Worm (Caenorhabditis elegans) whole organism, L1 larva: ENCODE results near the gene oac-30.

ENCODE experiments used
- C04F5.9 ChIP-seq: sonication (generic microtip); optimal IDR thresholded peaks from 2 replicates; lab custom pipeline; 2016; ENCODE audit warnings: missing genetic modification characterization, missing compliant biosample characterization
- C16A3.4 ChIP-seq: fragments of 150-350 bp; optimal IDR thresholded peaks from 2 replicates; lab custom pipeline; 2014; ENCODE audit warnings: missing biosample characterization, missing genetic modification characterization
- C34B4.2 ChIP-seq: sonication (generic microtip); optimal IDR thresholded peaks from 2 replicates; lab custom pipeline; 2017; ENCODE audit warnings: mild to moderate bottlenecking, missing genetic modification characterization, missing compliant biosample characterization
- F16B12.6 ChIP-seq: fragments of 150-350 bp; optimal IDR thresholded peaks from 2 replicates; lab custom pipeline; 2014; ENCODE audit warnings: missing biosample characterization, missing genetic modification characterization
- Y116A8C.19 ChIP-seq: sonication (generic microtip); optimal IDR thresholded peaks from 2 replicates; lab custom pipeline; 2016; ENCODE audit warnings: missing compliant biosample characterization, missing genetic modification characterization, borderline replicate concordance
- aha-1 ChIP-seq: fragments of 150-350 bp; optimal IDR thresholded peaks from 2 replicates; lab custom pipeline; 2014; ENCODE audit warnings: missing biosample characterization, missing genetic modification characterization
- alr-1 ChIP-seq: fragments of 200-800 bp; sonication (Bioruptor generic); optimal IDR thresholded peaks from 2 replicates; lab custom pipeline; 2018; ENCODE audit warnings: borderline replicate concordance, mild to moderate bottlenecking, missing genetic modification characterization, missing compliant biosample characterization
- aly-2 ChIP-seq: fragments of 150-350 bp; optimal IDR thresholded peaks from 2 replicates; lab custom pipeline; 2014; ENCODE audit warnings: missing biosample characterization, missing genetic modification characterization
- ama-1 ChIP-seq: fragments of 150-350 bp; optimal IDR thresholded peaks from 2 replicates; lab custom pipeline; 2014
- blmp-1 ChIP-seq: fragments of 150-350 bp; optimal IDR thresholded peaks from 2 replicates; lab custom pipeline; 2014; ENCODE audit warnings: missing biosample characterization, missing genetic modification characterization
- ces-1 ChIP-seq: fragments of 150-350 bp; optimal IDR thresholded peaks from 2 replicates; lab custom pipeline; 2014; ENCODE audit warnings: missing biosample characterization, missing genetic modification reagents, missing genetic modification characterization
- dpl-1 ChIP-seq, 3 experiments: fragments of 150-350 bp in 2 of 3; sonication (generic microtip) in 1 of 3; optimal IDR thresholded peaks; 2 replicates each; lab custom pipeline; 2014 to 2017; ENCODE audit warnings: missing biosample characterization in 3 of 3, missing genetic modification characterization in 3 of 3, missing genetic modification reagents in 3 of 3
- efl-1 ChIP-seq, 4 experiments: fragments of 150-350 bp; optimal IDR thresholded peaks in 3 of 4; peaks in 1 of 4; 1 replicate in 1 of 4; 2 replicates in 3 of 4; lab custom pipeline; 2014; ENCODE audit warnings: missing biosample characterization in 2 of 4, missing genetic modification characterization in 2 of 4, missing genetic modification reagents in 2 of 4
- egl-13 ChIP-seq: sonication (generic microtip); optimal IDR thresholded peaks from 2 replicates; lab custom pipeline; 2016; ENCODE audit warnings: missing genotype, missing genetic modification reagents, missing genetic modification characterization, missing compliant biosample characterization
- egl-27 ChIP-seq, 2 experiments: fragments of 150-350 bp in 1 of 2; sonication (generic microtip); optimal IDR thresholded peaks; 3 replicates each; lab custom pipeline; 2017 to 2018; ENCODE audit warnings: missing biosample characterization in 2 of 2, missing genetic modification characterization in 2 of 2, missing genetic modification reagents in 2 of 2
- elt-3 ChIP-seq, 6 experiments: fragments of 150-350 bp in 1 of 6; sonication (generic microtip); optimal IDR thresholded peaks; 2 replicates each; lab custom pipeline; 2017 to 2018; ENCODE audit warnings: missing biosample characterization in 6 of 6, missing genetic modification characterization in 6 of 6, inconsistent platforms in 1 of 6
- fkh-10 ChIP-seq: sonication (generic microtip); optimal IDR thresholded peaks from 2 replicates; lab custom pipeline; 2017; ENCODE audit warnings: missing biosample characterization, missing genetic modification reagents, missing genetic modification characterization
- fos-1 ChIP-seq: fragments of 150-350 bp; optimal IDR thresholded peaks from 2 replicates; lab custom pipeline; 2014; ENCODE audit warnings: missing biosample characterization, missing genetic modification characterization
- grh-1 ChIP-seq: fragments of 200-800 bp; sonication (Bioruptor generic); IDR thresholded peaks from 2 replicates; pipeline ENCODE4 v1.3.6; 2022; ENCODE audit warnings: missing genetic modification reagents, missing genetic modification characterization, missing compliant biosample characterization
- hlh-17 ChIP-seq: fragments of 200-800 bp; sonication (Bioruptor generic); optimal IDR thresholded peaks from 2 replicates; lab custom pipeline; 2018; ENCODE audit warnings: missing genetic modification characterization, mild to moderate bottlenecking, missing compliant biosample characterization, moderate library complexity, borderline replicate concordance
- hlh-4 ChIP-seq: sonication (generic microtip); optimal IDR thresholded peaks from 2 replicates; lab custom pipeline; 2016; ENCODE audit warnings: mild to moderate bottlenecking, missing genetic modification characterization, missing compliant biosample characterization
- isw-1 ChIP-seq: fragments of 200-800 bp; sonication (Bioruptor generic); IDR thresholded peaks from 2 replicates; pipeline ENCODE4 v1.3.6; 2022; ENCODE audit warnings: missing genetic modification characterization, missing compliant biosample characterization
- lin-13 ChIP-seq: fragments of 150-350 bp; optimal IDR thresholded peaks from 2 replicates; lab custom pipeline; 2014; ENCODE audit warnings: missing biosample characterization, missing genetic modification reagents, missing genetic modification characterization
- lin-14 ChIP-seq: fragments of 200-800 bp; sonication (Bioruptor generic); optimal IDR thresholded peaks from 2 replicates; lab custom pipeline; 2018; ENCODE audit warnings: mild to moderate bottlenecking, missing genetic modification characterization, moderate library complexity, missing compliant biosample characterization
- lin-35 ChIP-seq, 2 experiments: fragments of 150-350 bp; optimal IDR thresholded peaks; 2 replicates each; lab custom pipeline; 2014; ENCODE audit warnings: missing biosample characterization in 2 of 2, missing genetic modification characterization in 2 of 2, missing genetic modification reagents in 2 of 2
- mep-1 ChIP-seq: fragments of 150-350 bp; optimal IDR thresholded peaks from 2 replicates; lab custom pipeline; 2014; ENCODE audit warnings: missing biosample characterization, missing genetic modification characterization
- nhr-11 ChIP-seq: fragments of 150-350 bp; optimal IDR thresholded peaks from 2 replicates; lab custom pipeline; 2014; ENCODE audit warnings: missing biosample characterization, missing genetic modification characterization
- nhr-12 ChIP-seq: sonication (generic microtip); optimal IDR thresholded peaks from 2 replicates; lab custom pipeline; 2017; ENCODE audit warnings: missing biosample characterization, missing genetic modification characterization
- nhr-19 ChIP-seq: fragments of 200-800 bp; sonication (Bioruptor generic); conservative IDR thresholded peaks from 2 replicates; pipeline ENCODE4 v1.3.6; 2022; ENCODE audit warnings: missing genetic modification characterization, missing compliant biosample characterization
- nhr-20 ChIP-seq: sonication (generic microtip); optimal IDR thresholded peaks from 2 replicates; lab custom pipeline; 2016; ENCODE audit warnings: mild to moderate bottlenecking, missing genetic modification characterization, missing compliant biosample characterization
- nhr-237 ChIP-seq: fragments of 150-350 bp; optimal IDR thresholded peaks from 2 replicates; lab custom pipeline; 2014; ENCODE audit warnings: missing biosample characterization, missing genetic modification characterization
- nhr-28 ChIP-seq: fragments of 150-350 bp; optimal IDR thresholded peaks from 2 replicates; lab custom pipeline; 2014; ENCODE audit warnings: missing biosample characterization, missing genetic modification characterization
- nhr-47 ChIP-seq: sonication (generic microtip); optimal IDR thresholded peaks from 2 replicates; lab custom pipeline; 2016; ENCODE audit warnings: mild to moderate bottlenecking, missing genetic modification characterization, moderate library complexity, missing compliant biosample characterization
- nhr-71 ChIP-seq: sonication (generic microtip); optimal IDR thresholded peaks from 2 replicates; lab custom pipeline; 2016; ENCODE audit warnings: mild to moderate bottlenecking, missing genetic modification characterization, moderate library complexity, missing compliant biosample characterization
- nhr-84 ChIP-seq: sonication (generic microtip); optimal IDR thresholded peaks from 2 replicates; lab custom pipeline; 2017; ENCODE audit warnings: missing biosample characterization, missing genetic modification characterization
- nhr-85 ChIP-seq: sonication (generic microtip); peaks from one replicate; lab custom pipeline; 2016; ENCODE audit warnings: missing genetic modification characterization, inconsistent platforms, missing compliant biosample characterization
- nhr-90 ChIP-seq: sonication (generic microtip); optimal IDR thresholded peaks from 2 replicates; lab custom pipeline; 2016; ENCODE audit warnings: mild to moderate bottlenecking, missing genetic modification characterization, missing compliant biosample characterization; ENCODE audit not compliant: poor library complexity
- rnt-1 ChIP-seq: sonication (generic microtip); optimal IDR thresholded peaks from 2 replicates; lab custom pipeline; 2016; ENCODE audit warnings: mild to moderate bottlenecking, missing genetic modification characterization, moderate library complexity, missing compliant biosample characterization
- snu-23 ChIP-seq: sonication (generic microtip); optimal IDR thresholded peaks from 2 replicates; lab custom pipeline; 2016; ENCODE audit warnings: missing genetic modification characterization, missing compliant biosample characterization
- sox-4 ChIP-seq: sonication (generic microtip); optimal IDR thresholded peaks from 2 replicates; lab custom pipeline; 2016; ENCODE audit warnings: missing genetic modification characterization, missing compliant biosample characterization
- tbx-2 ChIP-seq: sonication (generic microtip); optimal IDR thresholded peaks from 2 replicates; lab custom pipeline; 2016; ENCODE audit warnings: missing genetic modification characterization, missing compliant biosample characterization
- tlp-1 ChIP-seq: fragments of 150-350 bp; optimal IDR thresholded peaks from 2 replicates; lab custom pipeline; 2014; ENCODE audit warnings: missing biosample characterization, missing genetic modification characterization
- unc-130 ChIP-seq: fragments of 150-350 bp; optimal IDR thresholded peaks from 2 replicates; lab custom pipeline; 2017; ENCODE audit warnings: missing biosample characterization, missing genetic modification characterization, inconsistent platforms
- unc-30 ChIP-seq: sonication (generic microtip); optimal IDR thresholded peaks from 2 replicates; lab custom pipeline; 2017; ENCODE audit warnings: missing biosample characterization, missing genetic modification characterization
- vab-15 ChIP-seq: sonication (generic microtip); optimal IDR thresholded peaks from 2 replicates; lab custom pipeline; 2017; ENCODE audit warnings: missing genotype, mild to moderate bottlenecking, missing genetic modification characterization, missing compliant biosample characterization
- ztf-11 ChIP-seq, 2 experiments: sonication (generic microtip); optimal IDR thresholded peaks; 2 replicates each; lab custom pipeline; 2016 to 2017; ENCODE audit warnings: missing genetic modification characterization in 2 of 2, missing biosample characterization in 1 of 2, missing compliant biosample characterization in 1 of 2
- ztf-4 ChIP-seq: fragments of 150-350 bp; optimal IDR thresholded peaks from 2 replicates; lab custom pipeline; 2014; ENCODE audit warnings: missing biosample characterization, missing genetic modification characterization

oac-30 gene

DNA sequence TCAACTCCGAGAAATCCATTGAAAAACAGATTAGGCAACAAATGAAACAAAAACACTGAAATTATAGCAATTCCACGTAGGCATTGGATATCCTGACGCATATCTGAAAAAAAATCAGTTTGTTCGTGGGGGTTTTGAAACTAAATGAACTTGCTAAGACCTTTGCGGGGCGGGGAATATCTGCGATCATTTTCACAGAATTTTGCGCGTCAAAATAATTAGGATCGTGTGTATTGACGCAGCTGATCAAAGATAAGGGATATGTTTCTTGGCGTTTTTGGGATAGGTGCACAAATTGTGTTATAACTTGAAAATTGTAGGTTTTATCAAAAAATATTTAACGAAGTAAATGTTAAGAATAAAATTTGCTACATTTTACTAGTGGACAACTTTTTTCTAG lies at the start of gene oac-30:
oac-30 (minus strand) TSS at position 101 of the 400 bp plus-strand sequence.
- no peak for TF ChIP-seq efl-1 (optimal IDR thresholded peaks at IDR 0.05; lab: Kevin White, UChicago)
- TF ChIP-seq efl-1 (GFP tag; optimal IDR thresholded peaks at IDR 0.05 in 1 of 2; lab: Kevin White, UChicago) = no peak
- no peak for TF ChIP-seq lin-35 (GFP tag; optimal IDR thresholded peaks at IDR 0.05; lab: Kevin White, UChicago)
- TF ChIP-seq C34B4.2 (tag; lab: Kevin White, UChicago) = no peak
- no peak for TF ChIP-seq ces-1 (GFP tag; lab: Kevin White, UChicago)
- no peak for TF ChIP-seq sox-4 (tag; lab: Kevin White, UChicago)
- TF ChIP-seq egl-27 (tag; optimal IDR thresholded peaks at IDR 0.05; lab: Kevin White, UChicago) = no peak
- no peak for TF ChIP-seq mep-1 (tag; lab: Kevin White, UChicago)
- TF ChIP-seq rnt-1 = no peak
- TF ChIP-seq unc-130 = no peak
- TF ChIP-seq nhr-85 (tag; lab: Kevin White, UChicago) = no peak
- no peak for TF ChIP-seq C04F5.9 (tag; lab: Kevin White, UChicago)
- no peak for TF ChIP-seq isw-1 (GFP tag; lab: Robert Waterston, UW)
- no peak for TF ChIP-seq hlh-4 (tag; lab: Kevin White, UChicago)

- TF ChIP-seq efl-1 (optimal IDR thresholded peaks at IDR 0.05; lab: Kevin White, UChicago) = no peak
- TF ChIP-seq efl-1 (GFP tag; optimal IDR thresholded peaks at IDR 0.05 in 1 of 2; lab: Kevin White, UChicago) = peak in 1 of 2 experiments; percentile 30
- no peak for TF ChIP-seq lin-13 (GFP tag; lab: Kevin White, UChicago)
- TF ChIP-seq lin-14 (GFP tag; lab: Kevin White, UChicago) = peak; percentile 50
- no peak for TF ChIP-seq F16B12.6 (tag; lab: Kevin White, UChicago)
- TF ChIP-seq aly-2 (tag; lab: Kevin White, UChicago) = no peak
- peak in 2 of 3 experiments; percentile 25 to 28 for TF ChIP-seq dpl-1 (GFP tag; optimal IDR thresholded peaks at IDR 0.05; lab: Kevin White, UChicago)
- TF ChIP-seq rnt-1 = no peak
- no peak for TF ChIP-seq unc-130
- TF ChIP-seq fkh-10 (GFP tag; lab: Kevin White, UChicago) = peak; percentile 15
- peak; percentile 23 for TF ChIP-seq nhr-71 (tag; lab: Kevin White, UChicago)
- no peak for TF ChIP-seq unc-30 (tag; lab: Kevin White, UChicago)
- peak; percentile 47 for TF ChIP-seq nhr-20 (tag; lab: Kevin White, UChicago)
- no peak for TF ChIP-seq C16A3.4 (tag; lab: Kevin White, UChicago)
- TF ChIP-seq grh-1 (GFP tag; lab: Robert Waterston, UW) = no peak
- no peak for TF ChIP-seq fos-1
- peak; percentile 7 for TF ChIP-seq snu-23
- TF ChIP-seq vab-15 (tag; lab: Kevin White, UChicago) = no peak
- no peak for TF ChIP-seq ztf-4
- TF ChIP-seq lin-35 (GFP tag; optimal IDR thresholded peaks at IDR 0.05; lab: Kevin White, UChicago) = peak; percentile 12 to 44
- peak in 3 of 6 experiments; percentile 7 to 65 (median 17) for TF ChIP-seq elt-3 (tag; optimal IDR thresholded peaks at IDR 0.05; lab: Kevin White, UChicago)
- TF ChIP-seq nhr-85 (tag; lab: Kevin White, UChicago) = peak; percentile 64
- peak; percentile 91 for TF ChIP-seq blmp-1 (tag; lab: Kevin White, UChicago)
- no peak for TF ChIP-seq hlh-17
Measured at ce11 chrII:1315245-1315644, 48.6 kb upstream of the oac-30 start.

DNA sequence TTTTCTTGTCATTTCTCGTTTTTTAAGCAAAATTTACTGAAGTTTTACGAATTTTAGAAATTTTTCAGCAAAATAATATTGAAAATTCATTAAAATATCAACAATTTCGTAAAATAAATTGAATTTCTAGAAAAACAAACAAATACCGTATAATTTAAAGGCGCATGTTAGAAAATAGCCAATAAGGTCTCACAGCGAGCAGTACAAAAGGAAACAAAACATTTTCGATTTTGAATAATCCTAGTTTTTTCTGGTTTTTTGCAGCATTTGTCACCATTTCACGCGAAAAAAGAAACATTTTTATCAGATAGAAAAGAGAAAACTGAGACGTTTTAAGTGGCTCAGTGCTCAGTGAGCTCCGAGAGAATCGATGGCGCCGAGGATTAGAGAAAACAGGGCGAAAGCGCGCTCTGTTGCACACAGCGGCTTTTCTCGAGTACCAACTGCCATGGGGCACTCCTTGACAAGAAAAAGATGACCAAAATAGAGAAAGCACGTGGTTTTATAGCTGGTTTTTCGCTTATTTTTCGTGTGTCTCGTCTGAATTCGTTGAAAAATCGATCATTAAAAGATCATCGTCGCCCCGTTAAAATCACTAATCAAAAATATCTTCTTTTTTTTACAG lies 43.3 kb upstream of the oac-30 start, which contains the start of the genes alh-6 and fcho-1:
alh-6 (minus strand) TSS at position 242 of the 625 bp plus-strand sequence.
fcho-1 (plus strand) TSS at position 624 of the 625 bp plus-strand sequence.
- no peak for TF ChIP-seq tbx-2 (tag; lab: Kevin White, UChicago)
- TF ChIP-seq alr-1 (tag; lab: Kevin White, UChicago) = no peak
- peak; percentile 19 for TF ChIP-seq nhr-20 (tag; lab: Kevin White, UChicago)
- peak; percentile 63 for TF ChIP-seq lin-14 (GFP tag; lab: Kevin White, UChicago)
- TF ChIP-seq C16A3.4 (tag; lab: Kevin White, UChicago) = no peak
- TF ChIP-seq nhr-237 (tag; lab: Kevin White, UChicago) = no peak
- TF ChIP-seq aha-1 (tag; lab: Kevin White, UChicago) = no peak
- peak; percentile 25 for TF ChIP-seq nhr-47 (tag; lab: Kevin White, UChicago)
- TF ChIP-seq ztf-11 (tag; optimal IDR thresholded peaks at IDR 0.05; lab: Kevin White, UChicago) = no peak
- no peak for TF ChIP-seq nhr-12 (tag; lab: Kevin White, UChicago)
- peak; percentile 24 to 27 for TF ChIP-seq efl-1 (optimal IDR thresholded peaks at IDR 0.05; lab: Kevin White, UChicago)
- TF ChIP-seq efl-1 (GFP tag; optimal IDR thresholded peaks at IDR 0.05 in 1 of 2; lab: Kevin White, UChicago) = peak in 1 of 2 experiments; percentile 36
- TF ChIP-seq ama-1 (lab: Kevin White, UChicago) = no peak
- no peak for TF ChIP-seq unc-30 (tag; lab: Kevin White, UChicago)
- no peak for TF ChIP-seq nhr-28 (tag; lab: Kevin White, UChicago)
- no peak for TF ChIP-seq egl-13 (tag; lab: Kevin White, UChicago)
- no peak for TF ChIP-seq grh-1 (GFP tag; lab: Robert Waterston, UW)
- TF ChIP-seq nhr-90 (tag; lab: Kevin White, UChicago) = no peak
- TF ChIP-seq nhr-84 (tag; lab: Kevin White, UChicago) = no peak
- no peak for TF ChIP-seq nhr-11 (tag; lab: Kevin White, UChicago)
- no peak for TF ChIP-seq tlp-1 (tag; lab: Kevin White, UChicago)
- no peak for TF ChIP-seq fos-1
- TF ChIP-seq Y116A8C.19 (tag; lab: Kevin White, UChicago) = no peak
- TF ChIP-seq nhr-19 (GFP tag; lab: Robert Waterston, UW) = no peak
